Worm (Caenorhabditis elegans) whole organism, L2 larva: ENCODE data around the gene F37C12.14.

ENCODE experiments used
- C34F6.9 ChIP-seq: fragments of 150-350 bp; optimal IDR thresholded peaks from 2 replicates; lab custom pipeline; 2014; ENCODE audit warnings: missing biosample characterization, missing genetic modification characterization
- F13H6.1 ChIP-seq: sonication (generic microtip); optimal IDR thresholded peaks from 2 replicates; lab custom pipeline; 2016; ENCODE audit warnings: missing genetic modification characterization, missing compliant biosample characterization
- Y55F3AM.14 ChIP-seq: fragments of 200-800 bp; sonication (Bioruptor generic); optimal IDR thresholded peaks from 2 replicates; lab custom pipeline; 2018; ENCODE audit warnings: mild to moderate bottlenecking, missing genetic modification characterization, missing compliant biosample characterization
- ZK546.5 ChIP-seq: sonication (generic microtip); optimal IDR thresholded peaks from 2 replicates; lab custom pipeline; 2017; ENCODE audit warnings: missing biosample characterization, missing genetic modification characterization
- alr-1 ChIP-seq: fragments of 150-350 bp; optimal IDR thresholded peaks from 2 replicates; lab custom pipeline; 2014; ENCODE audit warnings: missing biosample characterization, missing genetic modification characterization
- aly-2 ChIP-seq: fragments of 150-350 bp; optimal IDR thresholded peaks from 2 replicates; lab custom pipeline; 2014; ENCODE audit warnings: missing biosample characterization, missing genetic modification characterization
- ama-1 ChIP-seq: fragments of 150-350 bp; optimal IDR thresholded peaks from 2 replicates; lab custom pipeline; 2018; ENCODE audit warnings: inconsistent platforms
- ceh-16 ChIP-seq: fragments of 150-350 bp; optimal IDR thresholded peaks from 2 replicates; lab custom pipeline; 2014; ENCODE audit warnings: missing biosample characterization, missing genetic modification characterization
- ceh-82 ChIP-seq: fragments of 150-350 bp; optimal IDR thresholded peaks from 2 replicates; lab custom pipeline; 2014; ENCODE audit warnings: missing biosample characterization, missing genetic modification characterization
- dmd-4 ChIP-seq: sonication (generic microtip); optimal IDR thresholded peaks from 2 replicates; lab custom pipeline; 2017; ENCODE audit warnings: missing biosample characterization, missing genetic modification characterization
- egl-27 ChIP-seq: sonication (generic microtip); optimal IDR thresholded peaks from 3 replicates; lab custom pipeline; 2017; ENCODE audit warnings: missing biosample characterization, missing genetic modification reagents, missing genetic modification characterization
- elt-3 ChIP-seq: sonication (generic microtip); optimal IDR thresholded peaks from 2 replicates; lab custom pipeline; 2017; ENCODE audit warnings: missing biosample characterization, missing genetic modification characterization
- fos-1 ChIP-seq: fragments of 150-350 bp; optimal IDR thresholded peaks from 2 replicates; lab custom pipeline; 2014; ENCODE audit warnings: missing biosample characterization, missing genetic modification characterization
- gmeb-1 ChIP-seq: fragments of 150-350 bp; optimal IDR thresholded peaks from 2 replicates; lab custom pipeline; 2014; ENCODE audit warnings: missing biosample characterization, missing genetic modification characterization
- lin-11 ChIP-seq: fragments of 150-350 bp; sonication (generic microtip); optimal IDR thresholded peaks from 2 replicates; lab custom pipeline; 2014; ENCODE audit warnings: missing biosample characterization, missing genetic modification characterization, inconsistent platforms, mixed read lengths
- lin-13 ChIP-seq: fragments of 150-350 bp; optimal IDR thresholded peaks from 2 replicates; lab custom pipeline; 2014; ENCODE audit warnings: missing biosample characterization, missing genetic modification reagents, missing genetic modification characterization
- lin-39 ChIP-seq: fragments of 150-350 bp; optimal IDR thresholded peaks from 2 replicates; lab custom pipeline; 2014; ENCODE audit warnings: missing biosample characterization, missing genetic modification reagents, missing genetic modification characterization
- lsy-2 ChIP-seq, 2 experiments: fragments of 150-350 bp in 1 of 2; sonication (generic microtip) in 1 of 2; optimal IDR thresholded peaks; 2 replicates each; lab custom pipeline; 2014 to 2017; ENCODE audit warnings: missing biosample characterization in 2 of 2, missing genetic modification characterization in 2 of 2
- mab-5 ChIP-seq: fragments of 150-350 bp; optimal IDR thresholded peaks from 2 replicates; lab custom pipeline; 2014; ENCODE audit warnings: missing biosample characterization, missing genetic modification characterization
- mdl-1 ChIP-seq, 2 experiments: fragments of 150-350 bp in 1 of 2; sonication (generic microtip) in 1 of 2; optimal IDR thresholded peaks; 2 replicates each; lab custom pipeline; 2017; ENCODE audit warnings: missing biosample characterization in 2 of 2, missing genetic modification characterization in 2 of 2
- nhr-10 ChIP-seq: sonication (generic microtip); optimal IDR thresholded peaks from 2 replicates; lab custom pipeline; 2017; ENCODE audit warnings: missing biosample characterization, missing genetic modification characterization
- nhr-11 ChIP-seq: fragments of 150-350 bp; optimal IDR thresholded peaks from 2 replicates; lab custom pipeline; 2014; ENCODE audit warnings: missing biosample characterization, missing genetic modification characterization
- nhr-12 ChIP-seq: fragments of 150-350 bp; optimal IDR thresholded peaks from 2 replicates; lab custom pipeline; 2014; ENCODE audit warnings: missing biosample characterization, missing genetic modification characterization
- nhr-129 ChIP-seq: fragments of 150-350 bp; optimal IDR thresholded peaks from 2 replicates; lab custom pipeline; 2014; ENCODE audit warnings: missing biosample characterization, missing genetic modification characterization
- nhr-23 ChIP-seq: fragments of 150-350 bp; optimal IDR thresholded peaks from 2 replicates; lab custom pipeline; 2014; ENCODE audit warnings: missing biosample characterization, missing genetic modification reagents, missing genetic modification characterization
- nhr-237 ChIP-seq: fragments of 150-350 bp; optimal IDR thresholded peaks from 2 replicates; lab custom pipeline; 2014; ENCODE audit warnings: missing biosample characterization, missing genetic modification characterization
- nhr-25 ChIP-seq: fragments of 150-350 bp; sonication (generic microtip); optimal IDR thresholded peaks from 3 replicates; lab custom pipeline; 2014; ENCODE audit warnings: missing biosample characterization, missing genetic modification characterization
- nhr-77 ChIP-seq: fragments of 150-350 bp; optimal IDR thresholded peaks from 2 replicates; lab custom pipeline; 2014; ENCODE audit warnings: missing biosample characterization, missing genetic modification characterization
- peb-1 ChIP-seq: fragments of 150-350 bp; optimal IDR thresholded peaks from 2 replicates; lab custom pipeline; 2014; ENCODE audit warnings: missing biosample characterization, missing genetic modification characterization
- sem-4 ChIP-seq: fragments of 150-350 bp; optimal IDR thresholded peaks from 2 replicates; lab custom pipeline; 2014; ENCODE audit warnings: missing biosample characterization, missing genetic modification reagents, missing genetic modification characterization
- sma-3 ChIP-seq: sonication (generic microtip); optimal IDR thresholded peaks from 2 replicates; lab custom pipeline; 2016; ENCODE audit warnings: missing genetic modification reagents, missing genetic modification characterization, missing compliant biosample characterization
- sma-9 ChIP-seq, 2 experiments: fragments of 150-350 bp in 1 of 2; sonication (generic microtip) in 1 of 2; optimal IDR thresholded peaks; 2 replicates each; lab custom pipeline; 2014 to 2016; ENCODE audit warnings: missing genetic modification characterization in 2 of 2, mild to moderate bottlenecking in 1 of 2, missing biosample characterization in 1 of 2, missing compliant biosample characterization in 1 of 2, missing genetic modification reagents in 1 of 2, moderate library complexity in 1 of 2
- snpc-4 ChIP-seq: fragments of 150-350 bp; optimal IDR thresholded peaks from 2 replicates; lab custom pipeline; 2014; ENCODE audit warnings: missing biosample characterization, missing genetic modification characterization
- unc-39 ChIP-seq: fragments of 150-350 bp; optimal IDR thresholded peaks from 2 replicates; lab custom pipeline; 2014; ENCODE audit warnings: missing biosample characterization, missing genetic modification characterization
- unc-55 ChIP-seq: fragments of 150-350 bp; sonication (generic microtip); optimal IDR thresholded peaks from 3 replicates; lab custom pipeline; 2014; ENCODE audit warnings: missing biosample characterization, missing genetic modification reagents, missing genetic modification characterization
- ztf-1 ChIP-seq: fragments of 200-800 bp; sonication (Bioruptor generic); conservative IDR thresholded peaks from 2 replicates; pipeline ENCODE4 v1.3.6; 2022; ENCODE audit warnings: missing genetic modification characterization, missing compliant biosample characterization
- ztf-11 ChIP-seq: sonication (generic microtip); optimal IDR thresholded peaks from 2 replicates; lab custom pipeline; 2017; ENCODE audit warnings: missing biosample characterization, missing genetic modification characterization
- ztf-4 ChIP-seq: fragments of 150-350 bp; optimal IDR thresholded peaks from 2 replicates; lab custom pipeline; 2014; ENCODE audit warnings: missing biosample characterization, missing genetic modification characterization

F37C12.14 gene

ce11 chrIII:7153747-7154238 lies 31.6 kb downstream of the F37C12.14 start, which contains the start of gene ogt-1 (continued):
- TF ChIP-seq ZK546.5 (tag; lab: Kevin White, UChicago), result peak; percentile 48
- TF ChIP-seq sma-3 (GFP tag; lab: Kevin White, UChicago), result peak; percentile 86
- TF ChIP-seq elt-3, result no peak

ce11 chrIII:7152569-7152968 lies 32.8 kb downstream of the F37C12.14 start:
- TF ChIP-seq egl-27 (tag; lab: Kevin White, UChicago), result peak; percentile 26
- TF ChIP-seq ztf-4 (tag; lab: Kevin White, UChicago), result peak; percentile 45
- no peak for TF ChIP-seq ama-1
- TF ChIP-seq fos-1 (tag; lab: Kevin White, UChicago), result peak; percentile 0
- peak; percentile 56 for TF ChIP-seq nhr-25 (tag; lab: Kevin White, UChicago)

ce11 chrIII:7150162-7150561 lies 35.2 kb downstream of the F37C12.14 start:
- TF ChIP-seq nhr-129, result no peak
- TF ChIP-seq egl-27 (tag; lab: Kevin White, UChicago), result no peak
- TF ChIP-seq ceh-82 (tag; lab: Kevin White, UChicago), result no peak

- TF ChIP-seq nhr-237 (no peak), ceh-16 (no peak), nhr-23 (tag; lab: Kevin White, UChicago) (no peak), C34F6.9 (tag; lab: Kevin White, UChicago) (no peak), mdl-1 (tag; optimal IDR thresholded peaks at IDR 0.05; lab: Kevin White, UChicago) (no peak), F13H6.1 (tag; lab: Kevin White, UChicago) (no peak), dmd-4 (no peak), lsy-2 (tag; optimal IDR thresholded peaks at IDR 0.05; lab: Kevin White, UChicago) (no peak), aly-2 (tag; lab: Kevin White, UChicago) (no peak), lin-39 (tag; lab: Kevin White, UChicago) (no peak), unc-55 (GFP tag; lab: Kevin White, UChicago) (no peak), Y55F3AM.14 (no peak), lin-11 (tag; lab: Kevin White, UChicago) (no peak), nhr-25 (tag; lab: Kevin White, UChicago) (no peak), unc-39 (tag; lab: Kevin White, UChicago) (no peak)
These were observed 37.2 kb downstream of the F37C12.14 start for ce11 chrIII:7148191-7148590.

ce11 chrIII:7146341-7146740 lies 39.0 kb downstream of the F37C12.14 start:
- TF ChIP-seq nhr-10 (tag; lab: Kevin White, UChicago), result no peak
- no peak for TF ChIP-seq ztf-4 (tag; lab: Kevin White, UChicago)
- TF ChIP-seq mab-5, result no peak
- no peak for TF ChIP-seq nhr-12 (tag; lab: Kevin White, UChicago)
- no peak for TF ChIP-seq sma-3 (GFP tag; lab: Kevin White, UChicago)
- no peak for TF ChIP-seq lsy-2 (tag; optimal IDR thresholded peaks at IDR 0.05; lab: Kevin White, UChicago)
- no peak for TF ChIP-seq fos-1 (tag; lab: Kevin White, UChicago)
- no peak for TF ChIP-seq alr-1 (tag; lab: Kevin White, UChicago)
- no peak for TF ChIP-seq lin-13 (GFP tag; lab: Kevin White, UChicago)
- TF ChIP-seq lin-11 (tag; lab: Kevin White, UChicago), result no peak
- no peak for TF ChIP-seq nhr-77 (tag; lab: Kevin White, UChicago)
- TF ChIP-seq ZK546.5 (tag; lab: Kevin White, UChicago), result no peak
- TF ChIP-seq Y55F3AM.14, result no peak
- TF ChIP-seq sma-9 (GFP tag; optimal IDR thresholded peaks at IDR 0.05; lab: Kevin White, UChicago), result no peak
- TF ChIP-seq sma-9 (tag; optimal IDR thresholded peaks at IDR 0.05; lab: Kevin White, UChicago), result no peak
- TF ChIP-seq lin-39 (tag; lab: Kevin White, UChicago), result no peak
- no peak for TF ChIP-seq snpc-4 (tag; lab: Kevin White, UChicago)
- no peak for TF ChIP-seq ceh-16
- no peak for TF ChIP-seq egl-27 (tag; lab: Kevin White, UChicago)
- no peak for TF ChIP-seq unc-55 (GFP tag; lab: Kevin White, UChicago)
- no peak for TF ChIP-seq nhr-237

ce11 chrIII:7144749-7145148 lies 40.6 kb downstream of the F37C12.14 start, which contains the start of gene glr-2:
Gene glr-2 (minus strand): TSS chrIII:7144959.
- TF ChIP-seq nhr-25 (tag; lab: Kevin White, UChicago), result no peak
- TF ChIP-seq sma-3 (GFP tag; lab: Kevin White, UChicago), result no peak
- no peak for TF ChIP-seq sma-9 (GFP tag; optimal IDR thresholded peaks at IDR 0.05; lab: Kevin White, UChicago)
- TF ChIP-seq sma-9 (tag; optimal IDR thresholded peaks at IDR 0.05; lab: Kevin White, UChicago), result no peak
- TF ChIP-seq ztf-11, result no peak
- no peak for TF ChIP-seq Y55F3AM.14
- TF ChIP-seq nhr-23 (tag; lab: Kevin White, UChicago), result no peak
- no peak for TF ChIP-seq ceh-16
- TF ChIP-seq nhr-237, result no peak
- no peak for TF ChIP-seq sem-4 (tag; lab: Kevin White, UChicago)
- no peak for TF ChIP-seq peb-1 (tag; lab: Kevin White, UChicago)
- no peak for TF ChIP-seq ZK546.5 (tag; lab: Kevin White, UChicago)
- TF ChIP-seq snpc-4 (tag; lab: Kevin White, UChicago), result no peak
- TF ChIP-seq ceh-82 (tag; lab: Kevin White, UChicago), result no peak
- TF ChIP-seq gmeb-1 (tag; lab: Kevin White, UChicago), result no peak
- TF ChIP-seq lin-11 (tag; lab: Kevin White, UChicago), result no peak
- TF ChIP-seq nhr-11 (tag; lab: Kevin White, UChicago), result no peak
- no peak for TF ChIP-seq ztf-1 (GFP tag; lab: Robert Waterston, UW)
- no peak for TF ChIP-seq nhr-10 (tag; lab: Kevin White, UChicago)
